Fruit fly (Drosophila melanogaster) whole organism, prepupa: ENCODE measurements around the gene ZnT86D.

Source experiments
- CG10631 ChIP-seq: fragments of 200-800 bp; sonication (Bioruptor generic); optimal IDR thresholded peaks from 2 replicates; lab custom pipeline; 2016; ENCODE audit warnings: missing biosample characterization, missing genetic modification characterization
- CG10669 ChIP-seq: fragments of 200-800 bp; sonication (Bioruptor generic); optimal IDR thresholded peaks from 3 replicates; lab custom pipeline; 2018; ENCODE audit warnings: missing biosample characterization, mild to moderate bottlenecking, missing genetic modification characterization, moderate library complexity
- CG11902 ChIP-seq: fragments of 200-800 bp; sonication (Bioruptor generic); optimal IDR thresholded peaks from 3 replicates; lab custom pipeline; 2016; ENCODE audit warnings: missing biosample characterization, missing genetic modification characterization
- CG15336 ChIP-seq: fragments of 200-800 bp; sonication (Bioruptor generic); IDR thresholded peaks from 2 replicates; pipeline ENCODE4 v1.3.6; 2022; ENCODE audit warnings: missing biosample characterization, missing genetic modification characterization
- CG1621 ChIP-seq: fragments of 200-800 bp; sonication (Bioruptor generic); optimal IDR thresholded peaks from 3 replicates; lab custom pipeline; 2018; ENCODE audit warnings: missing biosample characterization, mild to moderate bottlenecking, missing genetic modification characterization
- CG3032 ChIP-seq: fragments of 200-800 bp; optimal IDR thresholded peaks from 2 replicates; lab custom pipeline; 2019; ENCODE audit warnings: missing biosample characterization, mild to moderate bottlenecking, missing genetic modification characterization, moderate library complexity
- CG32006 ChIP-seq: fragments of 200-800 bp; sonication (Bioruptor generic); optimal IDR thresholded peaks from 3 replicates; lab custom pipeline; 2017; ENCODE audit warnings: missing biosample characterization, mild to moderate bottlenecking, missing genetic modification characterization
- CG34406 ChIP-seq: fragments of 200-800 bp; sonication (Bioruptor generic); optimal IDR thresholded peaks from 3 replicates; lab custom pipeline; 2016; ENCODE audit warnings: missing biosample characterization, missing genetic modification characterization
- CG3919 ChIP-seq: fragments of 200-800 bp; sonication (Bioruptor generic); optimal IDR thresholded peaks from 3 replicates; lab custom pipeline; 2016; ENCODE audit warnings: missing biosample characterization, missing genetic modification characterization
- CG4318 ChIP-seq: fragments of 200-800 bp; sonication (Bioruptor generic); optimal IDR thresholded peaks from 3 replicates; lab custom pipeline; 2017; ENCODE audit warnings: missing biosample characterization, mild to moderate bottlenecking, missing genetic modification characterization
- CG6163 ChIP-seq: fragments of 200-800 bp; sonication (Bioruptor generic); IDR thresholded peaks from 3 replicates; pipeline ENCODE4 v1.3.6; 2022; ENCODE audit warnings: missing biosample characterization, missing genetic modification characterization
- CG6792 ChIP-seq: fragments of 200-800 bp; sonication (Bioruptor generic); optimal IDR thresholded peaks from 3 replicates; lab custom pipeline; 2016; ENCODE audit warnings: missing biosample characterization, missing genetic modification characterization
- CG6808 ChIP-seq: fragments of 200-800 bp; sonication (Bioruptor generic); optimal IDR thresholded peaks from 3 replicates; lab custom pipeline; 2017; ENCODE audit warnings: missing biosample characterization, missing genetic modification characterization, mild to moderate bottlenecking, moderate library complexity, missing genetic modification reagents
- CG6854 ChIP-seq: fragments of 200-800 bp; sonication (Bioruptor generic); optimal IDR thresholded peaks from 2 replicates; lab custom pipeline; 2017; ENCODE audit warnings: missing biosample characterization, mild to moderate bottlenecking, missing genetic modification characterization
- CG7368 ChIP-seq: fragments of 200-800 bp; sonication (Bioruptor generic); optimal IDR thresholded peaks from 3 replicates; lab custom pipeline; 2016; ENCODE audit warnings: missing biosample characterization, missing genetic modification characterization
- CG8119 ChIP-seq: fragments of 200-800 bp; sonication (Bioruptor generic); IDR thresholded peaks from 3 replicates; pipeline ENCODE4 v1.3.6; 2022; ENCODE audit warnings: missing biosample characterization, missing genetic modification characterization
- CG8319 ChIP-seq: fragments of 200-800 bp; sonication (Bioruptor generic); optimal IDR thresholded peaks from 3 replicates; lab custom pipeline; 2016; ENCODE audit warnings: missing biosample characterization, missing genetic modification characterization
- CG9139 ChIP-seq: fragments of 200-800 bp; sonication (Bioruptor generic); optimal IDR thresholded peaks from 3 replicates; lab custom pipeline; 2017; ENCODE audit warnings: missing biosample characterization, mild to moderate bottlenecking, missing genetic modification characterization
- Eip78C ChIP-seq: fragments of 200-800 bp; sonication (Bioruptor generic); peaks from one replicate; lab custom pipeline; 2016; ENCODE audit warnings: missing biosample characterization, missing genetic modification characterization
- Ets21C ChIP-seq: fragments of 200-800 bp; sonication (Bioruptor generic); optimal IDR thresholded peaks from 3 replicates; lab custom pipeline; 2016; ENCODE audit warnings: missing biosample characterization, missing genetic modification characterization
- Gug ChIP-seq: fragments of 200-800 bp; sonication (Bioruptor generic); IDR thresholded peaks from 2 replicates; pipeline ENCODE4 v1.3.6; 2022; ENCODE audit warnings: missing biosample characterization, missing genetic modification characterization
- Hr39 ChIP-seq: fragments of 200-800 bp; sonication (Bioruptor generic); optimal IDR thresholded peaks from 2 replicates; lab custom pipeline; 2016; ENCODE audit warnings: missing biosample characterization, missing genetic modification characterization
- Hr4 ChIP-seq: fragments of 200-800 bp; sonication (Bioruptor generic); optimal IDR thresholded peaks from 3 replicates; lab custom pipeline; 2016; ENCODE audit warnings: missing biosample characterization, missing genetic modification characterization
- Lpt ChIP-seq: fragments of 200-800 bp; sonication (Bioruptor generic); optimal IDR thresholded peaks from 3 replicates; lab custom pipeline; 2016; ENCODE audit warnings: missing biosample characterization, missing genetic modification characterization
- Met ChIP-seq: fragments of 200-800 bp; sonication (Bioruptor generic); optimal IDR thresholded peaks from 3 replicates; lab custom pipeline; 2016; ENCODE audit warnings: missing biosample characterization, missing genetic modification characterization
- OdsH ChIP-seq: fragments of 200-800 bp; sonication (Bioruptor generic); optimal IDR thresholded peaks from 3 replicates; lab custom pipeline; 2016; ENCODE audit warnings: missing biosample characterization, missing genetic modification characterization
- Sox15 ChIP-seq: fragments of 200-800 bp; sonication (Bioruptor generic); optimal IDR thresholded peaks from 3 replicates; lab custom pipeline; 2016; ENCODE audit warnings: missing biosample characterization, missing genetic modification characterization
- esn ChIP-seq: fragments of 200-800 bp; sonication (Bioruptor generic); optimal IDR thresholded peaks from 2 replicates; lab custom pipeline; 2016; ENCODE audit warnings: missing biosample characterization, mild to moderate bottlenecking, missing genetic modification characterization, moderate library complexity
- fd59A ChIP-seq: fragments of 200-800 bp; sonication (Bioruptor generic); optimal IDR thresholded peaks from 2 replicates; lab custom pipeline; 2017; ENCODE audit warnings: missing biosample characterization, mild to moderate bottlenecking, missing genetic modification characterization, missing genetic modification reagents
- fkh ChIP-seq: fragments of 200-800 bp; sonication (Bioruptor generic); optimal IDR thresholded peaks from 3 replicates; lab custom pipeline; 2017; ENCODE audit warnings: missing biosample characterization, mild to moderate bottlenecking, missing genetic modification characterization, moderate library complexity
- lz ChIP-seq: fragments of 200-800 bp; sonication (Bioruptor generic); optimal IDR thresholded peaks from 3 replicates; lab custom pipeline; 2016; ENCODE audit warnings: missing biosample characterization, missing genetic modification characterization
- net ChIP-seq: fragments of 200-800 bp; sonication (Bioruptor generic); optimal IDR thresholded peaks from 3 replicates; lab custom pipeline; 2016; ENCODE audit warnings: missing biosample characterization, missing genetic modification characterization
- pdm3 ChIP-seq: fragments of 200-800 bp; sonication (Bioruptor generic); optimal IDR thresholded peaks from 3 replicates; lab custom pipeline; 2016; ENCODE audit warnings: missing biosample characterization, missing genetic modification characterization
- salr ChIP-seq, 2 experiments: fragments of 200-800 bp; sonication (Bioruptor generic); optimal IDR thresholded peaks; 3 replicates each; lab custom pipeline; 2016 to 2018; ENCODE audit warnings: missing biosample characterization in 2 of 2, missing genetic modification characterization in 2 of 2, mild to moderate bottlenecking in 1 of 2
- ss ChIP-seq, 2 experiments: fragments of 200-800 bp; sonication (Bioruptor generic); optimal IDR thresholded peaks; 2 replicates in 1 of 2; 3 replicates in 1 of 2; lab custom pipeline; 2017 to 2018; ENCODE audit warnings: mild to moderate bottlenecking in 2 of 2, missing biosample characterization in 2 of 2, missing genetic modification characterization in 2 of 2, moderate library complexity in 1 of 2
- topi ChIP-seq: fragments of 200-800 bp; sonication (Bioruptor generic); optimal IDR thresholded peaks from 3 replicates; lab custom pipeline; 2016; ENCODE audit warnings: missing biosample characterization, missing genetic modification characterization
- vri ChIP-seq: fragments of 200-800 bp; sonication (Bioruptor generic); optimal IDR thresholded peaks from 3 replicates; lab custom pipeline; 2016; ENCODE audit warnings: missing biosample characterization, mild to moderate bottlenecking, missing genetic modification characterization

The ZnT86D gene

dm6 chr3R:11209801-11210402 lies 4.4 kb downstream of the ZnT86D start, which contains the start of the genes SdhC and Tctp (continued):
- peak; percentile 43 for TF ChIP-seq OdsH (GFP tag; lab: Kevin White, UChicago)
- TF ChIP-seq CG34406 = peak; percentile 33
- no peak for TF ChIP-seq Sox15 (GFP tag; lab: Kevin White, UChicago)
- TF ChIP-seq CG6808 (GFP tag; lab: Kevin White, UChicago) = peak; percentile 12
- peak; percentile 66 for TF ChIP-seq CG6854 (GFP tag; lab: Kevin White, UChicago)
- TF ChIP-seq CG11902 (GFP tag; lab: Kevin White, UChicago) = no peak
- peak; percentile 12 for TF ChIP-seq Hr39 (GFP tag; lab: Kevin White, UChicago)
- peak; percentile 62 for TF ChIP-seq CG10631 (GFP tag; lab: Kevin White, UChicago)
- TF ChIP-seq CG6792 (GFP tag; lab: Kevin White, UChicago) = peak; percentile 30
- TF ChIP-seq salr (GFP tag; optimal IDR thresholded peaks at IDR 0.05; lab: Kevin White, UChicago) = peak in 1 of 2 experiments; percentile 10
- TF ChIP-seq Eip78C (GFP tag; lab: Kevin White, UChicago) = peak; percentile 85
- TF ChIP-seq lz (GFP tag; lab: Kevin White, UChicago) = peak; percentile 47
- TF ChIP-seq topi = peak; percentile 49
- TF ChIP-seq CG7368 (GFP tag; lab: Kevin White, UChicago) = no peak
- no peak for TF ChIP-seq CG15336 (GFP tag; lab: Robert Waterston, UW)
- TF ChIP-seq CG8119 (GFP tag; lab: Robert Waterston, UW) = 0 out of 3 replicates have a peak, but pooled peaks have one; percentile 12
- TF ChIP-seq CG3032 (tag; lab: Kevin White, UChicago) = peak; percentile 23
- peak; percentile 42 for TF ChIP-seq Hr4 (GFP tag; lab: Kevin White, UChicago)
- no peak for TF ChIP-seq fd59A (GFP tag; lab: Kevin White, UChicago)
- TF ChIP-seq esn = peak; percentile 68
- peak; percentile 19 for TF ChIP-seq CG1621 (tag; lab: Kevin White, UChicago)
- peak; percentile 64 for TF ChIP-seq Met (GFP tag; lab: Kevin White, UChicago)
- peak; percentile 52 for TF ChIP-seq pdm3 (GFP tag; lab: Kevin White, UChicago)
- TF ChIP-seq CG10669 (GFP tag; lab: Kevin White, UChicago) = peak; percentile 0
- peak; percentile 42; the same call in 2 of the 3 replicates for TF ChIP-seq CG6163 (GFP tag; lab: Robert Waterston, UW)
- no peak for TF ChIP-seq Gug
- TF ChIP-seq Ets21C (GFP tag; lab: Kevin White, UChicago) = peak; percentile 28

- TF ChIP-seq CG10631 (GFP tag; lab: Kevin White, UChicago) (no peak), CG6792 (GFP tag; lab: Kevin White, UChicago) (no peak), CG4318 (GFP tag; lab: Kevin White, UChicago) (no peak), Lpt (GFP tag; lab: Kevin White, UChicago) (no peak), CG3919 (GFP tag; lab: Kevin White, UChicago) (no peak), Hr4 (GFP tag; lab: Kevin White, UChicago) (no peak), vri (GFP tag; lab: Kevin White, UChicago) (peak; percentile 71), CG32006 (GFP tag; lab: Kevin White, UChicago) (no peak), fkh (peak; percentile 23), topi (peak; percentile 23), Hr39 (GFP tag; lab: Kevin White, UChicago) (no peak), esn (no peak), net (no peak), Eip78C (GFP tag; lab: Kevin White, UChicago) (peak; percentile 93), CG8319 (GFP tag; lab: Kevin White, UChicago) (no peak), ss (GFP tag; optimal IDR thresholded peaks at IDR 0.05; lab: Kevin White, UChicago) (peak in 1 of 2 experiments; percentile 58), CG9139 (peak; percentile 77)
Measured at dm6 chr3R:11208766-11209331, 5.5 kb downstream of the ZnT86D start.
